Fruit fly (Drosophila melanogaster): Measurements from ENCODE around the gene kud.

- TF ChIP-seq ey (GFP tag; optimal IDR thresholded peaks at IDR 0.05) (no peak), dl (GFP tag; optimal IDR thresholded peaks at IDR 0.05; ENCODE audit: insufficient read depth in 1 of 2, partially characterized antibody in 2 of 2) (no peak), dmrt93B (GFP tag; optimal IDR thresholded peaks at IDR 0.05) (no peak), OdsH (GFP tag; optimal IDR thresholded peaks at IDR 0.05) (no peak), Sp1 (GFP tag; optimal IDR thresholded peaks at IDR 0.05) (no peak), Hnf4 (GFP tag; optimal IDR thresholded peaks at IDR 0.05) (no peak), Myc (optimal IDR thresholded peaks at IDR 0.05) (no peak), Vsx2 (GFP tag; optimal IDR thresholded peaks at IDR 0.05; ENCODE audit: partially characterized antibody) (no peak)
Observed at dm6 chr3L:16810512-16810911, 34.3 kb downstream of the kud start.
